Fruit fly (Drosophila melanogaster) whole organism, embryonic: ENCODE data around the gene CG9667.

Experiments
- Atf-2 ChIP-seq: fragments of 200-800 bp; sonication (Bioruptor generic); optimal IDR thresholded peaks from 2 replicates; lab custom pipeline; 2016; ENCODE audit warnings: missing biosample characterization, missing genetic modification characterization
- CG14667 ChIP-seq: fragments of 200-800 bp; sonication (Bioruptor generic); IDR thresholded peaks from 2 replicates; pipeline ENCODE4 v1.3.6; 2022; ENCODE audit warnings: missing biosample characterization, missing genetic modification characterization
- CG18476 ChIP-seq: fragments of 200-800 bp; sonication (Bioruptor generic); optimal IDR thresholded peaks from 2 replicates; lab custom pipeline; 2016; ENCODE audit warnings: missing biosample characterization, mild to moderate bottlenecking, missing genetic modification characterization
- CG2202 ChIP-seq: fragments of 200-800 bp; sonication (Bioruptor generic); optimal IDR thresholded peaks from 2 replicates; lab custom pipeline; 2018; ENCODE audit warnings: missing biosample characterization, mild to moderate bottlenecking, missing genetic modification characterization
- CG2889 ChIP-seq: fragments of 200-800 bp; sonication (Bioruptor generic); IDR thresholded peaks from 3 replicates; pipeline ENCODE4 v1.3.6; 2022; ENCODE audit warnings: missing biosample characterization, missing genetic modification characterization
- CG3065 ChIP-seq: fragments of 200-800 bp; sonication (Bioruptor generic); optimal IDR thresholded peaks from 2 replicates; lab custom pipeline; 2016; ENCODE audit warnings: missing biosample characterization, missing genetic modification characterization
- CG31224 ChIP-seq: fragments of 200-800 bp; sonication (Bioruptor generic); IDR thresholded peaks from 2 replicates; pipeline ENCODE4 v1.3.6; 2022; ENCODE audit warnings: missing biosample characterization, missing genetic modification characterization
- CG3163 ChIP-seq: fragments of 200-800 bp; sonication (Bioruptor generic); optimal IDR thresholded peaks from 3 replicates; lab custom pipeline; 2016; ENCODE audit warnings: missing biosample characterization, missing genetic modification characterization
- CG33557 ChIP-seq: fragments of 200-800 bp; sonication (Bioruptor generic); optimal IDR thresholded peaks from 2 replicates; lab custom pipeline; 2019; ENCODE audit warnings: missing biosample characterization, mild to moderate bottlenecking, missing genetic modification characterization, moderate library complexity
- CG4820 ChIP-seq: fragments of 200-800 bp; sonication (Bioruptor generic); optimal IDR thresholded peaks from 3 replicates; lab custom pipeline; 2016; ENCODE audit warnings: missing biosample characterization, missing genetic modification characterization
- CG5180 ChIP-seq: fragments of 200-800 bp; sonication (Bioruptor generic); optimal IDR thresholded peaks from 3 replicates; lab custom pipeline; 2017; ENCODE audit warnings: missing biosample characterization, missing genetic modification characterization, mild to moderate bottlenecking, moderate library complexity, missing genetic modification reagents
- CG6854 ChIP-seq: fragments of 200-800 bp; sonication (Bioruptor generic); optimal IDR thresholded peaks from 3 replicates; lab custom pipeline; 2017; ENCODE audit warnings: missing biosample characterization, mild to moderate bottlenecking, missing genetic modification characterization
- CG7556 ChIP-seq: fragments of 200-800 bp; sonication (Bioruptor generic); optimal IDR thresholded peaks from 2 replicates; lab custom pipeline; 2017; ENCODE audit warnings: missing biosample characterization, mild to moderate bottlenecking, missing genetic modification characterization
- CG7987 ChIP-seq: fragments of 200-800 bp; sonication (Bioruptor generic); optimal IDR thresholded peaks from 2 replicates; lab custom pipeline; 2018; ENCODE audit warnings: missing biosample characterization, mild to moderate bottlenecking, missing genetic modification characterization, moderate library complexity
- CG8281 ChIP-seq: fragments of 200-800 bp; sonication (Bioruptor generic); optimal IDR thresholded peaks from 2 replicates; lab custom pipeline; 2018; ENCODE audit warnings: missing biosample characterization, mild to moderate bottlenecking, missing genetic modification characterization, moderate library complexity
- CG8944 ChIP-seq: fragments of 200-800 bp; sonication (Bioruptor generic); optimal IDR thresholded peaks from 3 replicates; lab custom pipeline; 2016; ENCODE audit warnings: missing biosample characterization, missing genetic modification characterization
- CG9797 ChIP-seq: fragments of 200-800 bp; sonication (Bioruptor generic); optimal IDR thresholded peaks from 3 replicates; lab custom pipeline; 2018; ENCODE audit warnings: missing biosample characterization, mild to moderate bottlenecking, missing genetic modification characterization
- Dek ChIP-seq: fragments of 200-800 bp; sonication (Bioruptor generic); optimal IDR thresholded peaks from 3 replicates; lab custom pipeline; 2019; ENCODE audit warnings: missing biosample characterization, mild to moderate bottlenecking, missing genetic modification characterization, moderate library complexity
- Fer1 ChIP-seq: fragments of 200-800 bp; sonication (Bioruptor generic); optimal IDR thresholded peaks from 2 replicates; lab custom pipeline; 2017; ENCODE audit warnings: missing biosample characterization, mild to moderate bottlenecking, missing genetic modification characterization
- Fer2 ChIP-seq: fragments of 200-800 bp; sonication (Bioruptor generic); optimal IDR thresholded peaks from 2 replicates; lab custom pipeline; 2018; ENCODE audit warnings: missing biosample characterization, mild to moderate bottlenecking, missing genetic modification characterization, moderate library complexity
- H15 ChIP-seq: fragments of 200-800 bp; sonication (Bioruptor generic); IDR thresholded peaks from 3 replicates; pipeline ENCODE4 v1.3.6; 2022; ENCODE audit warnings: missing biosample characterization, missing genetic modification characterization
- HLHmδ ChIP-seq: fragments of 200-800 bp; sonication (Bioruptor generic); optimal IDR thresholded peaks from 2 replicates; lab custom pipeline; 2018; ENCODE audit warnings: missing biosample characterization, mild to moderate bottlenecking, missing genetic modification characterization, moderate library complexity
- Hr78 ChIP-seq, 2 experiments: fragments of 200-800 bp in 1 of 2; fragments of >200 bp in 1 of 2; sonication (Bioruptor generic) in 1 of 2; optimal IDR thresholded peaks; 2 replicates each; lab custom pipeline; 2017 to 2019; ENCODE audit warnings: missing biosample characterization in 2 of 2, missing genetic modification characterization in 2 of 2, mild to moderate bottlenecking in 1 of 2, moderate library complexity in 1 of 2
- MBD-R2 ChIP-seq: fragments of 200-800 bp; sonication (Bioruptor generic); IDR thresholded peaks from 2 replicates; pipeline ENCODE4 v1.3.6; 2022; ENCODE audit warnings: missing biosample characterization, missing genetic modification characterization
- Max ChIP-seq: fragments of 200-800 bp; sonication (Bioruptor generic); optimal IDR thresholded peaks from 2 replicates; lab custom pipeline; 2016; ENCODE audit warnings: missing biosample characterization, mild to moderate bottlenecking, missing genetic modification characterization
- Meics ChIP-seq: fragments of 200-800 bp; sonication (Bioruptor generic); optimal IDR thresholded peaks from 2 replicates; lab custom pipeline; 2017; ENCODE audit warnings: missing biosample characterization, mild to moderate bottlenecking, missing genetic modification characterization
- Nf-YA ChIP-seq: fragments of 200-800 bp; sonication (Bioruptor generic); IDR thresholded peaks from 2 replicates; pipeline ENCODE4 v1.3.6; 2022; ENCODE audit warnings: missing biosample characterization, missing genetic modification characterization
- Oaz ChIP-seq: fragments of 200-800 bp; sonication (Bioruptor generic); IDR thresholded peaks from 2 replicates; pipeline ENCODE4 v1.3.6; 2022; ENCODE audit warnings: missing biosample characterization, missing genetic modification characterization
- Six4 ChIP-seq: fragments of 200-800 bp; sonication (Bioruptor generic); optimal IDR thresholded peaks from 2 replicates; lab custom pipeline; 2016; ENCODE audit warnings: missing biosample characterization, missing genetic modification characterization
- TFAM ChIP-seq: fragments of 200-800 bp; sonication (Bioruptor generic); optimal IDR thresholded peaks from 2 replicates; lab custom pipeline; 2017; ENCODE audit warnings: missing biosample characterization, missing genetic modification characterization, inconsistent platforms
- amos ChIP-seq: fragments of 200-800 bp; sonication (Bioruptor generic); IDR thresholded peaks from 2 replicates; pipeline ENCODE4 v1.3.6; 2022; ENCODE audit warnings: missing biosample characterization, missing genetic modification characterization; ENCODE audit not compliant: partially characterized antibody
- cg ChIP-seq: fragments of 200-800 bp; sonication (Bioruptor generic); optimal IDR thresholded peaks from 3 replicates; lab custom pipeline; 2019; ENCODE audit warnings: missing biosample characterization, mild to moderate bottlenecking, missing genetic modification characterization, moderate library complexity
- cwo ChIP-seq: fragments of 200-800 bp; sonication (Bioruptor generic); optimal IDR thresholded peaks from 3 replicates; lab custom pipeline; 2017; ENCODE audit warnings: missing biosample characterization, missing genetic modification characterization, mild to moderate bottlenecking, moderate library complexity, missing genetic modification reagents
- dm ChIP-seq: fragments of 200-800 bp; sonication (Bioruptor generic); optimal IDR thresholded peaks from 3 replicates; lab custom pipeline; 2016; ENCODE audit warnings: missing biosample characterization, missing genetic modification characterization
- dmrt11E ChIP-seq: fragments of 200-800 bp; sonication (Bioruptor generic); optimal IDR thresholded peaks from 3 replicates; lab custom pipeline; 2018; ENCODE audit warnings: missing biosample characterization, mild to moderate bottlenecking, missing genetic modification characterization, moderate library complexity
- fd96Cb ChIP-seq: fragments of 200-800 bp; sonication (Bioruptor generic); optimal IDR thresholded peaks from 2 replicates; lab custom pipeline; 2018; ENCODE audit warnings: missing biosample characterization, mild to moderate bottlenecking, missing genetic modification characterization, moderate library complexity
- ftz-f1 ChIP-seq: fragments of 200-800 bp; sonication (Bioruptor generic); optimal IDR thresholded peaks from 2 replicates; lab custom pipeline; 2016; ENCODE audit warnings: missing biosample characterization, missing genetic modification characterization
- grn ChIP-seq: fragments of 200-800 bp; sonication (Bioruptor generic); optimal IDR thresholded peaks from 3 replicates; lab custom pipeline; 2017; ENCODE audit warnings: missing biosample characterization, missing genetic modification characterization
- insv ChIP-seq, 2 experiments: fragments of 200-800 bp; sonication (Bioruptor generic); optimal IDR thresholded peaks; 3 replicates each; lab custom pipeline; 2016 to 2018; ENCODE audit warnings: missing biosample characterization in 2 of 2, missing genetic modification characterization in 2 of 2
- jing ChIP-seq: fragments of 200-800 bp; sonication (Bioruptor generic); optimal IDR thresholded peaks from 2 replicates; lab custom pipeline; 2018; ENCODE audit warnings: missing biosample characterization, mild to moderate bottlenecking, missing genetic modification characterization
- onecut ChIP-seq: fragments of 200-800 bp; sonication (Bioruptor generic); IDR thresholded peaks from 2 replicates; pipeline ENCODE4 v1.3.6; 2022; ENCODE audit warnings: missing biosample characterization, missing genetic modification characterization
- pfk ChIP-seq: fragments of 200-800 bp; sonication (Bioruptor generic); optimal IDR thresholded peaks from 2 replicates; lab custom pipeline; 2018; ENCODE audit warnings: missing biosample characterization, mild to moderate bottlenecking, missing genetic modification characterization, moderate library complexity
- pum ChIP-seq: fragments of 200-800 bp; sonication (Bioruptor generic); optimal IDR thresholded peaks from 2 replicates; lab custom pipeline; 2016; ENCODE audit warnings: missing biosample characterization, missing genetic modification characterization
- ro ChIP-seq: fragments of 200-800 bp; sonication (Bioruptor generic); IDR thresholded peaks from 2 replicates; pipeline ENCODE4 v1.3.6; 2022; ENCODE audit warnings: missing biosample characterization, missing genetic modification characterization
- seq ChIP-seq: fragments of 200-800 bp; sonication (Bioruptor generic); IDR thresholded peaks from 2 replicates; pipeline ENCODE4 v1.3.6; 2022; ENCODE audit warnings: missing biosample characterization, missing genetic modification characterization
- slou ChIP-seq: fragments of 200-800 bp; sonication (Bioruptor generic); optimal IDR thresholded peaks from 3 replicates; lab custom pipeline; 2016; ENCODE audit warnings: missing biosample characterization, missing genetic modification characterization
- tgo ChIP-seq: fragments of 200-800 bp; sonication (Bioruptor generic); IDR thresholded peaks from 3 replicates; pipeline ENCODE4 v1.3.6; 2022; ENCODE audit warnings: missing biosample characterization, missing genetic modification characterization
- zf30C ChIP-seq: fragments of 200-800 bp; sonication (Bioruptor generic); optimal IDR thresholded peaks from 3 replicates; lab custom pipeline; 2018; ENCODE audit warnings: missing biosample characterization, mild to moderate bottlenecking, missing genetic modification characterization

CG9667 gene

dm6 chr3R:8119457-8120337 is 6.5 kb downstream of the CG9667 start (continued):
- TF ChIP-seq fd96Cb (tag; lab: Kevin White, UChicago) (peak; percentile 66), dm (GFP tag; lab: Kevin White, UChicago) (peak; percentile 20), cwo (GFP tag; lab: Kevin White, UChicago) (peak; percentile 70), HLHmδ (GFP tag; lab: Kevin White, UChicago) (peak; percentile 24), CG7987 (GFP tag; lab: Kevin White, UChicago) (no peak), onecut (GFP tag; lab: Robert Waterston, UW) (no peak; the same call in none of the 2 replicates), CG8281 (peak; percentile 27), CG8944 (GFP tag; lab: Kevin White, UChicago) (no peak), tgo (peak; percentile 78), Six4 (GFP tag; lab: Kevin White, UChicago) (peak; percentile 35), ftz-f1 (peak; percentile 35), CG5180 (GFP tag; lab: Kevin White, UChicago) (peak; percentile 25), Oaz (GFP tag; lab: Robert Waterston, UW) (no peak), Nf-YA (no peak), Fer1 (GFP tag; lab: Kevin White, UChicago) (peak; percentile 69), jing (GFP tag; lab: Kevin White, UChicago) (no peak), CG14667 (GFP tag; lab: Robert Waterston, UW) (peak; percentile 51), seq (GFP tag; lab: Robert Waterston, UW) (peak; percentile 6; the same call in 1 of the 2 replicates), Max (GFP tag; lab: Kevin White, UChicago) (peak; percentile 22), zf30C (GFP tag; lab: Kevin White, UChicago) (peak; percentile 81), pum (no peak), Fer2 (tag; lab: Kevin White, UChicago) (peak; percentile 41), Hr78 (GFP tag; optimal IDR thresholded peaks at IDR 0.05; lab: Kevin White, UChicago) (peak in 1 of 2 experiments; percentile 1), MBD-R2 (GFP tag; lab: Robert Waterston, UW) (peak; percentile 25; the same call in 1 of the 2 replicates), CG7556 (GFP tag; lab: Kevin White, UChicago) (peak; percentile 57), CG2202 (tag; lab: Kevin White, UChicago) (no peak), cg (GFP tag; lab: Kevin White, UChicago) (peak; percentile 91), CG6854 (GFP tag; lab: Kevin White, UChicago) (peak; percentile 45), slou (GFP tag; lab: Kevin White, UChicago) (no peak), Dek (tag; lab: Kevin White, UChicago) (peak; percentile 74), CG2889 (GFP tag; lab: Robert Waterston, UW) (no peak), Atf-2 (GFP tag; lab: Kevin White, UChicago) (no peak), CG3163 (GFP tag; lab: Kevin White, UChicago) (no peak), ro (no peak), H15 (0 out of 3 replicates have a peak, but pooled peaks have one; percentile 18), CG3065 (GFP tag; lab: Kevin White, UChicago) (no peak), CG18476 (GFP tag; lab: Kevin White, UChicago) (peak; percentile 25), grn (GFP tag; lab: Kevin White, UChicago) (peak; percentile 59), TFAM (GFP tag; lab: Kevin White, UChicago) (no peak), Meics (GFP tag; lab: Kevin White, UChicago) (peak; percentile 79), CG33557 (no peak), amos (GFP tag; lab: Robert Waterston, UW) (no peak), pfk (GFP tag; lab: Kevin White, UChicago) (peak; percentile 29), dmrt11E (tag; lab: Kevin White, UChicago) (peak; percentile 28), insv (GFP tag; optimal IDR thresholded peaks at IDR 0.05; lab: Kevin White, UChicago) (peak in 1 of 2 experiments; percentile 24), CG9797 (no peak), CG31224 (GFP tag; lab: Robert Waterston, UW) (peak; percentile 63), CG4820 (GFP tag; lab: Kevin White, UChicago) (no peak)
